Worm (Caenorhabditis elegans) whole organism, L2 larva: ENCODE results near the gene srx-14.

Experiments used
- F13H6.1 ChIP-seq: sonication (generic microtip); optimal IDR thresholded peaks from 2 replicates; lab custom pipeline; 2016; ENCODE audit warnings: missing genetic modification characterization, missing compliant biosample characterization
- Y55F3AM.14 ChIP-seq: fragments of 200-800 bp; sonication (Bioruptor generic); optimal IDR thresholded peaks from 2 replicates; lab custom pipeline; 2018; ENCODE audit warnings: mild to moderate bottlenecking, missing genetic modification characterization, missing compliant biosample characterization
- ZK546.5 ChIP-seq: sonication (generic microtip); optimal IDR thresholded peaks from 2 replicates; lab custom pipeline; 2017; ENCODE audit warnings: missing biosample characterization, missing genetic modification characterization
- alr-1 ChIP-seq: fragments of 150-350 bp; optimal IDR thresholded peaks from 2 replicates; lab custom pipeline; 2014; ENCODE audit warnings: missing biosample characterization, missing genetic modification characterization
- aly-2 ChIP-seq: fragments of 150-350 bp; optimal IDR thresholded peaks from 2 replicates; lab custom pipeline; 2014; ENCODE audit warnings: missing biosample characterization, missing genetic modification characterization
- ama-1 ChIP-seq: fragments of 150-350 bp; optimal IDR thresholded peaks from 2 replicates; lab custom pipeline; 2018; ENCODE audit warnings: inconsistent platforms
- blmp-1 ChIP-seq: sonication (generic microtip); optimal IDR thresholded peaks from 2 replicates; lab custom pipeline; 2017; ENCODE audit warnings: missing genetic modification characterization, mild to moderate bottlenecking, missing compliant biosample characterization, antibody characterized with exemption, moderate library complexity; ENCODE audit not compliant: insufficient read depth
- ceh-16 ChIP-seq: fragments of 150-350 bp; optimal IDR thresholded peaks from 2 replicates; lab custom pipeline; 2014; ENCODE audit warnings: missing biosample characterization, missing genetic modification characterization
- crh-2 ChIP-seq: sonication (generic microtip); optimal IDR thresholded peaks from 2 replicates; lab custom pipeline; 2017; ENCODE audit warnings: missing biosample characterization, missing genetic modification characterization
- dmd-4 ChIP-seq: sonication (generic microtip); optimal IDR thresholded peaks from 2 replicates; lab custom pipeline; 2017; ENCODE audit warnings: missing biosample characterization, missing genetic modification characterization
- egl-27 ChIP-seq: sonication (generic microtip); optimal IDR thresholded peaks from 3 replicates; lab custom pipeline; 2017; ENCODE audit warnings: missing biosample characterization, missing genetic modification reagents, missing genetic modification characterization
- elt-1 ChIP-seq: fragments of 150-350 bp; optimal IDR thresholded peaks from 2 replicates; lab custom pipeline; 2014; ENCODE audit warnings: missing biosample characterization, missing genetic modification characterization
- elt-3 ChIP-seq: sonication (generic microtip); optimal IDR thresholded peaks from 2 replicates; lab custom pipeline; 2017; ENCODE audit warnings: missing biosample characterization, missing genetic modification characterization
- fos-1 ChIP-seq: fragments of 150-350 bp; optimal IDR thresholded peaks from 2 replicates; lab custom pipeline; 2014; ENCODE audit warnings: missing biosample characterization, missing genetic modification characterization
- gmeb-1 ChIP-seq: fragments of 150-350 bp; optimal IDR thresholded peaks from 2 replicates; lab custom pipeline; 2014; ENCODE audit warnings: missing biosample characterization, missing genetic modification characterization
- lin-11 ChIP-seq: fragments of 150-350 bp; sonication (generic microtip); optimal IDR thresholded peaks from 2 replicates; lab custom pipeline; 2014; ENCODE audit warnings: missing biosample characterization, missing genetic modification characterization, inconsistent platforms, mixed read lengths
- lin-13 ChIP-seq: fragments of 150-350 bp; optimal IDR thresholded peaks from 2 replicates; lab custom pipeline; 2014; ENCODE audit warnings: missing biosample characterization, missing genetic modification reagents, missing genetic modification characterization
- lin-39 ChIP-seq: fragments of 150-350 bp; optimal IDR thresholded peaks from 2 replicates; lab custom pipeline; 2014; ENCODE audit warnings: missing biosample characterization, missing genetic modification reagents, missing genetic modification characterization
- mbf-1 ChIP-seq: sonication (generic microtip); optimal IDR thresholded peaks from 2 replicates; lab custom pipeline; 2017; ENCODE audit warnings: missing biosample characterization, missing genetic modification characterization
- mdl-1 ChIP-seq, 2 experiments: fragments of 150-350 bp in 1 of 2; sonication (generic microtip) in 1 of 2; optimal IDR thresholded peaks; 2 replicates each; lab custom pipeline; 2017; ENCODE audit warnings: missing biosample characterization in 2 of 2, missing genetic modification characterization in 2 of 2
- nhr-10 ChIP-seq: sonication (generic microtip); optimal IDR thresholded peaks from 2 replicates; lab custom pipeline; 2017; ENCODE audit warnings: missing biosample characterization, missing genetic modification characterization
- nhr-11 ChIP-seq: fragments of 150-350 bp; optimal IDR thresholded peaks from 2 replicates; lab custom pipeline; 2014; ENCODE audit warnings: missing biosample characterization, missing genetic modification characterization
- nhr-23 ChIP-seq: fragments of 150-350 bp; optimal IDR thresholded peaks from 2 replicates; lab custom pipeline; 2014; ENCODE audit warnings: missing biosample characterization, missing genetic modification reagents, missing genetic modification characterization
- nhr-25 ChIP-seq: fragments of 150-350 bp; sonication (generic microtip); optimal IDR thresholded peaks from 3 replicates; lab custom pipeline; 2014; ENCODE audit warnings: missing biosample characterization, missing genetic modification characterization
- nhr-6 ChIP-seq: fragments of 150-350 bp; optimal IDR thresholded peaks from 2 replicates; lab custom pipeline; 2014; ENCODE audit warnings: missing biosample characterization, missing genetic modification characterization
- nhr-77 ChIP-seq: fragments of 150-350 bp; optimal IDR thresholded peaks from 2 replicates; lab custom pipeline; 2014; ENCODE audit warnings: missing biosample characterization, missing genetic modification characterization
- peb-1 ChIP-seq: fragments of 150-350 bp; optimal IDR thresholded peaks from 2 replicates; lab custom pipeline; 2014; ENCODE audit warnings: missing biosample characterization, missing genetic modification characterization
- sem-4 ChIP-seq: fragments of 150-350 bp; optimal IDR thresholded peaks from 2 replicates; lab custom pipeline; 2014; ENCODE audit warnings: missing biosample characterization, missing genetic modification reagents, missing genetic modification characterization
- skn-1 ChIP-seq: sonication (generic microtip); optimal IDR thresholded peaks from 2 replicates; lab custom pipeline; 2017; ENCODE audit warnings: missing biosample characterization, missing genetic modification characterization
- sma-3 ChIP-seq: sonication (generic microtip); optimal IDR thresholded peaks from 2 replicates; lab custom pipeline; 2016; ENCODE audit warnings: missing genetic modification reagents, missing genetic modification characterization, missing compliant biosample characterization
- sma-9 ChIP-seq, 2 experiments: fragments of 150-350 bp in 1 of 2; sonication (generic microtip) in 1 of 2; optimal IDR thresholded peaks; 2 replicates each; lab custom pipeline; 2014 to 2016; ENCODE audit warnings: missing genetic modification characterization in 2 of 2, mild to moderate bottlenecking in 1 of 2, missing biosample characterization in 1 of 2, missing compliant biosample characterization in 1 of 2, missing genetic modification reagents in 1 of 2, moderate library complexity in 1 of 2
- snpc-4 ChIP-seq: fragments of 150-350 bp; optimal IDR thresholded peaks from 2 replicates; lab custom pipeline; 2014; ENCODE audit warnings: missing biosample characterization, missing genetic modification characterization
- unc-55 ChIP-seq: fragments of 150-350 bp; sonication (generic microtip); optimal IDR thresholded peaks from 3 replicates; lab custom pipeline; 2014; ENCODE audit warnings: missing biosample characterization, missing genetic modification reagents, missing genetic modification characterization
- zag-1 ChIP-seq: fragments of 150-350 bp; optimal IDR thresholded peaks from 2 replicates; lab custom pipeline; 2014; ENCODE audit warnings: missing biosample characterization, missing genetic modification characterization
- ztf-1 ChIP-seq: fragments of 200-800 bp; sonication (Bioruptor generic); conservative IDR thresholded peaks from 2 replicates; pipeline ENCODE4 v1.3.6; 2022; ENCODE audit warnings: missing genetic modification characterization, missing compliant biosample characterization
- ztf-4 ChIP-seq: fragments of 150-350 bp; optimal IDR thresholded peaks from 2 replicates; lab custom pipeline; 2014; ENCODE audit warnings: missing biosample characterization, missing genetic modification characterization

Gene srx-14

ce11 chrIV:1113638-1114037 lies at the start of gene srx-14:
srx-14 (minus strand) TSS chrIV:1113738.
- TF ChIP-seq mdl-1 (tag; optimal IDR thresholded peaks at IDR 0.05; lab: Kevin White, UChicago) (no peak), skn-1 (tag; lab: Kevin White, UChicago) (no peak)

- TF ChIP-seq snpc-4, result no peak
- TF ChIP-seq skn-1 (tag; lab: Kevin White, UChicago), result no peak
- no peak for TF ChIP-seq peb-1 (tag; lab: Kevin White, UChicago)
- TF ChIP-seq unc-55 (GFP tag; lab: Kevin White, UChicago), result no peak
Measured at ce11 chrIV:1163126-1163525, 49.6 kb upstream of the srx-14 start, which contains the start of gene C50A2.7. C50A2.7 (plus strand) TSS chrIV:1163426.

ce11 chrIV:1160386-1160785 lies 46.8 kb upstream of the srx-14 start, which contains the start of gene ets-8:
ets-8 (minus strand) TSS chrIV:1160486.
- TF ChIP-seq ztf-4 (tag; lab: Kevin White, UChicago) (no peak), aly-2 (tag; lab: Kevin White, UChicago) (no peak), nhr-10 (tag; lab: Kevin White, UChicago) (no peak), skn-1 (tag; lab: Kevin White, UChicago) (no peak), fos-1 (tag; lab: Kevin White, UChicago) (no peak), lin-13 (GFP tag; lab: Kevin White, UChicago) (no peak), alr-1 (tag; lab: Kevin White, UChicago) (no peak), Y55F3AM.14 (GFP tag; lab: Kevin White, UChicago) (no peak)

- TF ChIP-seq sem-4 (tag; lab: Kevin White, UChicago), result no peak
- no peak for TF ChIP-seq elt-1
- TF ChIP-seq ceh-16 (tag; lab: Kevin White, UChicago), result no peak
- TF ChIP-seq nhr-25, result no peak
- no peak for TF ChIP-seq dmd-4 (tag; lab: Kevin White, UChicago)
- TF ChIP-seq lin-13 (GFP tag; lab: Kevin White, UChicago), result no peak
- TF ChIP-seq ama-1 (lab: Kevin White, UChicago), result no peak
- no peak for TF ChIP-seq alr-1 (tag; lab: Kevin White, UChicago)
- no peak for TF ChIP-seq nhr-6 (tag; lab: Kevin White, UChicago)
- no peak for TF ChIP-seq nhr-11 (tag; lab: Kevin White, UChicago)
Measured at ce11 chrIV:1157928-1158327, 44.4 kb upstream of the srx-14 start, which contains the start of gene C50A2.3. C50A2.3 (minus strand) TSS chrIV:1158028.

- TF ChIP-seq nhr-25 (peak; percentile 38), nhr-23 (no peak)
Measured at ce11 chrIV:1155206-1155605, 41.7 kb upstream of the srx-14 start.

- TF ChIP-seq ztf-1 (GFP tag; lab: Robert Waterston, UW) (no peak), nhr-11 (tag; lab: Kevin White, UChicago) (no peak), unc-55 (GFP tag; lab: Kevin White, UChicago) (no peak), sma-3 (GFP tag; lab: Kevin White, UChicago) (no peak), ztf-4 (tag; lab: Kevin White, UChicago) (no peak), nhr-23 (no peak), ZK546.5 (no peak), fos-1 (tag; lab: Kevin White, UChicago) (peak; percentile 62), elt-1 (no peak), elt-3 (no peak), peb-1 (tag; lab: Kevin White, UChicago) (no peak), sma-9 (GFP tag; optimal IDR thresholded peaks at IDR 0.05; lab: Kevin White, UChicago) (peak; percentile 56), sma-9 (tag; optimal IDR thresholded peaks at IDR 0.05; lab: Kevin White, UChicago) (no peak), snpc-4 (no peak), mbf-1 (no peak)
- TF ChIP-seq, all 48 proteins: peak for 2
Measured at ce11 chrIV:1148425-1149151, 35.0 kb upstream of the srx-14 start.

ce11 chrIV:1147594-1147993 lies 34.1 kb upstream of the srx-14 start:
- TF ChIP-seq lin-11 (tag; lab: Kevin White, UChicago) (no peak), sem-4 (tag; lab: Kevin White, UChicago) (no peak), mbf-1 (no peak), crh-2 (tag; lab: Kevin White, UChicago) (peak; percentile 18), F13H6.1 (peak; percentile 6), elt-1 (no peak), sma-9 (GFP tag; optimal IDR thresholded peaks at IDR 0.05; lab: Kevin White, UChicago) (peak; percentile 79), sma-9 (tag; optimal IDR thresholded peaks at IDR 0.05; lab: Kevin White, UChicago) (no peak), zag-1 (tag; lab: Kevin White, UChicago) (no peak), gmeb-1 (tag; lab: Kevin White, UChicago) (no peak), lin-39 (tag; lab: Kevin White, UChicago) (no peak), alr-1 (tag; lab: Kevin White, UChicago) (no peak), fos-1 (tag; lab: Kevin White, UChicago) (peak; percentile 79), lin-13 (GFP tag; lab: Kevin White, UChicago) (no peak), nhr-77 (no peak), peb-1 (tag; lab: Kevin White, UChicago) (no peak), egl-27 (tag; lab: Kevin White, UChicago) (no peak), skn-1 (tag; lab: Kevin White, UChicago) (no peak), elt-3 (no peak), blmp-1 (tag; lab: Kevin White, UChicago) (no peak), nhr-25 (no peak), ztf-4 (tag; lab: Kevin White, UChicago) (no peak)
